Worm (Caenorhabditis elegans): ENCODE measurements around the gene aptf-3.

ce11 chrII:8642376-8642775, 48.4 kb downstream of the aptf-3 start:
- TF ChIP-seq cog-1 (tag; optimal IDR thresholded peaks at IDR 0.05) (no peak), flt-1 (GFP tag; IDR thresholded peaks at IDR 0.05) (no peak), ztf-29 (GFP tag; IDR thresholded peaks at IDR 0.05) (no peak), ref-1 (GFP tag; conservative IDR thresholded peaks at IDR 0.05) (no peak), med-1 (GFP tag; optimal IDR thresholded peaks at IDR 0.05; ENCODE audit: insufficient read depth) (no peak), T22C8.4 (GFP tag; IDR thresholded peaks at IDR 0.05) (no peak)

All from whole organism, midembryonic.